Worm (Caenorhabditis elegans) whole organism, early embryonic: ENCODE data around the gene C28G1.2.
A peak's percentile ranks its signal among the peaks of the same experiment; 100 is the strongest.

Experiments used
- B0310.2 ChIP-seq: sonication (generic microtip); optimal IDR thresholded peaks from 2 replicates; lab custom pipeline; 2016; ENCODE audit warnings: mild to moderate bottlenecking, missing genetic modification characterization, missing compliant biosample characterization
- F13C5.2 ChIP-seq: sonication (generic microtip); optimal IDR thresholded peaks from 2 replicates; lab custom pipeline; 2017; ENCODE audit warnings: mild to moderate bottlenecking, missing genetic modification characterization, inconsistent platforms, missing compliant biosample characterization
- aly-1 ChIP-seq: sonication (generic microtip); optimal IDR thresholded peaks from 2 replicates; lab custom pipeline; 2016; ENCODE audit warnings: missing genetic modification characterization, missing compliant biosample characterization
- ama-1 ChIP-seq: fragments of 150-350 bp; optimal IDR thresholded peaks from 2 replicates; lab custom pipeline; 2014
- ceh-13 ChIP-seq: fragments of 200-800 bp; sonication (Bioruptor generic); optimal IDR thresholded peaks from 2 replicates; lab custom pipeline; 2018; ENCODE audit warnings: mild to moderate bottlenecking, missing genetic modification characterization, missing compliant biosample characterization
- ceh-36 ChIP-seq: sonication (generic microtip); optimal IDR thresholded peaks from 2 replicates; lab custom pipeline; 2016; ENCODE audit warnings: missing genetic modification characterization, inconsistent platforms, missing compliant biosample characterization
- ets-7 ChIP-seq: sonication (generic microtip); optimal IDR thresholded peaks from 2 replicates; lab custom pipeline; 2016; ENCODE audit warnings: missing genotype, missing genetic modification characterization, missing compliant biosample characterization
- flt-1 ChIP-seq: fragments of 200-800 bp; sonication (Bioruptor generic); IDR thresholded peaks from 2 replicates; pipeline ENCODE4 v1.3.6; 2022; ENCODE audit warnings: missing genetic modification characterization, missing compliant biosample characterization
- hmbx-1 ChIP-seq: sonication (generic microtip); optimal IDR thresholded peaks from 2 replicates; lab custom pipeline; 2016; ENCODE audit warnings: mild to moderate bottlenecking, missing genetic modification characterization, missing compliant biosample characterization
- hmg-4 ChIP-seq: fragments of 200-800 bp; sonication (Bioruptor generic); optimal IDR thresholded peaks from 2 replicates; lab custom pipeline; 2018; ENCODE audit warnings: mild to moderate bottlenecking, missing genetic modification characterization, missing compliant biosample characterization
- hnd-1 ChIP-seq: sonication (generic microtip); optimal IDR thresholded peaks from 2 replicates; lab custom pipeline; 2016; ENCODE audit warnings: missing genetic modification characterization, missing compliant biosample characterization
- pes-1 ChIP-seq: fragments of 200-800 bp; sonication (Bioruptor generic); IDR thresholded peaks from 2 replicates; pipeline ENCODE4 v1.3.6; 2022; ENCODE audit warnings: missing genetic modification reagents, missing genetic modification characterization, missing compliant biosample characterization
- scrt-1 ChIP-seq: fragments of 200-800 bp; sonication (Bioruptor generic); IDR thresholded peaks from 2 replicates; pipeline ENCODE4 v1.3.6; 2022; ENCODE audit warnings: missing genetic modification characterization, missing compliant biosample characterization
- sea-1 ChIP-seq: fragments of 200-800 bp; sonication (Bioruptor generic); conservative IDR thresholded peaks from 2 replicates; pipeline ENCODE4 v1.3.6; 2022; ENCODE audit warnings: missing genetic modification characterization, missing compliant biosample characterization
- tbx-11 ChIP-seq: fragments of 200-800 bp; sonication (Bioruptor generic); IDR thresholded peaks from 2 replicates; pipeline ENCODE4 v1.3.6; 2022; ENCODE audit warnings: missing genetic modification characterization, missing compliant biosample characterization
- tbx-37 ChIP-seq: fragments of 200-800 bp; sonication (Bioruptor generic); conservative IDR thresholded peaks from 2 replicates; pipeline ENCODE4 v1.3.6; 2022; ENCODE audit warnings: missing genetic modification reagents, missing genetic modification characterization, missing compliant biosample characterization
- tra-4 ChIP-seq: sonication (generic microtip); optimal IDR thresholded peaks from 2 replicates; lab custom pipeline; 2017; ENCODE audit warnings: missing genetic modification characterization, missing compliant biosample characterization

C28G1.2 gene

DNA sequence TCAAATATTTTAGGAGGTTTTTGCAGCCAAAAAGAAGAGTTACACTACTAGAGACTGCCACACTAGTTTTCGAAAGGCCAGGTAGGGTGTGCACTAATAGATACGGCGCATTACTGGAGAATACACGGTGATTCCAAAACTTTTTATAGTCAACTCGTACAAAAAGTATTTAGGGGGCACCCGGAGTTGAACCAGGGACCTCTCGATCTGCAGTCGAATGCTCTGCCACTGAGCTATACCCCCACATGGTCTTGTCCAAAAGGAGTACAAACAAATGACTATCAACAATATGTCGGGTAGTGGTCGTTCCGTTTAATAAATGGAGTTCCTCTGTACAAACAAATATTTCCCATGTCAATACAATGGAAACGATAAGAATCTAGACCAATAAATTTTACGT is 17.9 kb upstream of the C28G1.2 start:
- TF ChIP-seq aly-1 (tag; lab: Kevin White, UChicago) (peak; percentile 25), scrt-1 (GFP tag; lab: Robert Waterston, UW) (peak; percentile 79), flt-1 (GFP tag; lab: Robert Waterston, UW) (peak; percentile 76), hnd-1 (tag; lab: Kevin White, UChicago) (peak; percentile 16), ceh-36 (peak; percentile 48), B0310.2 (tag; lab: Kevin White, UChicago) (no peak), pes-1 (peak; percentile 84), sea-1 (GFP tag; lab: Robert Waterston, UW) (peak; percentile 82), ceh-13 (peak; percentile 43), hmg-4 (GFP tag; lab: Kevin White, UChicago) (peak; percentile 0), ets-7 (tag; lab: Kevin White, UChicago) (no peak), tbx-37 (peak; percentile 13; the same call in 1 of the 2 replicates), tra-4 (tag; lab: Kevin White, UChicago) (peak; percentile 38), ama-1 (lab: Kevin White, UChicago) (no peak), tbx-11 (GFP tag; lab: Robert Waterston, UW) (peak; percentile 68; the same call in 1 of the 2 replicates), F13C5.2 (tag; lab: Kevin White, UChicago) (no peak), hmbx-1 (tag; lab: Kevin White, UChicago) (no peak)

DNA sequence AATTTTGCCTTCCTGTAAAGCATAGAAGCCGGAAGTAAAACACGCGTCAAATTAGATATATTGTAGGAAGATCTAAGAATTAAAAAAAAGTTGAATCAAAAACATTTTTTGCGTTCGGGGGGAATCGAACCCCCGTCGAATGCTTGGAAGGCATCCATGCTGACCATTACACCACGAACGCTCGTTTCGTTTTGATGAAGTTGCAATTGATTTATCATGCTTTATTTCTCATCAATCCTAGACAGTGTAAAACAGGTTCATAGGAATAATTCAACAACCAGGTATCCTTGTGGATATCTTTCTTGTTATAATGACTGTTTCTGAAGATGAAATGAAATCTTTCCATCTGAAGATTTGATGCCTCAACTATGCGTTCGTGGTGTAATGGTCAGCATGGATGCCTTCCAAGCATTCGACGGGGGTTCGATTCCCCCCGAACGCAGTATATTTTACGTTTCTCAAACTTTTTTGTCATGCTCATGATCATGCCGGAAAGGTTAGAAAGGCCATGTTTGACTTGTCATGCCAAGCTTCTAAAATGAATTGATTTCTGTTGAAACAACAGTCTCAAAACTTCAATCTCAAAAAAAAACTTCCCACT is 15.9 kb upstream of the C28G1.2 start:
- TF ChIP-seq tbx-11 (GFP tag; lab: Robert Waterston, UW): no peak
- TF ChIP-seq ceh-36: no peak
- TF ChIP-seq tbx-37: no peak
- no peak for TF ChIP-seq flt-1 (GFP tag; lab: Robert Waterston, UW)
- TF ChIP-seq pes-1: no peak
- no peak for TF ChIP-seq sea-1 (GFP tag; lab: Robert Waterston, UW)
- no peak for TF ChIP-seq aly-1 (tag; lab: Kevin White, UChicago)
- no peak for TF ChIP-seq hnd-1 (tag; lab: Kevin White, UChicago)
- no peak for TF ChIP-seq ama-1 (lab: Kevin White, UChicago)
- no peak for TF ChIP-seq tra-4 (tag; lab: Kevin White, UChicago)
- TF ChIP-seq B0310.2 (tag; lab: Kevin White, UChicago): no peak
- no peak for TF ChIP-seq scrt-1 (GFP tag; lab: Robert Waterston, UW)
- no peak for TF ChIP-seq ets-7 (tag; lab: Kevin White, UChicago)
- no peak for TF ChIP-seq F13C5.2 (tag; lab: Kevin White, UChicago)
- TF ChIP-seq hmbx-1 (tag; lab: Kevin White, UChicago): no peak
- TF ChIP-seq ceh-13: no peak
- no peak for TF ChIP-seq hmg-4 (GFP tag; lab: Kevin White, UChicago)

DNA sequence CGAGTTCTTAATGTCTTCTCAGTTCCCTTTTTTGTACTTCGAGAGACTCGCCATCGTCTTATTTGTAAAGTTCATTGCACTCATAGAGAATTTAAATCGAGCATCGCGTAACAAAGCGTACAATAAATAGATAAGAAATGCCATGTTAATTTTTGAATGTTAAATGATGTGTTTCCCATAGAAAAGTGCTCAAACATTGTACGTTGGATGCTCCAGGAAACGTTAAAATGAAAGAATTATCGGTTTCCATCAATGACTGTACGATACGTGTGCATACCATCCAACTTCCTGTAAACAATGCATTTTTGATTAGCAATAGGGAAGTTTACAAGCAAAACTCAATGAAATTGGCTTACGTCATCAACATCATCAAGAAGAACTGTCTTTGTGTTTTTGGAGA is 15.2 kb upstream of the C28G1.2 start:
- TF ChIP-seq hnd-1 (tag; lab: Kevin White, UChicago) (no peak), aly-1 (tag; lab: Kevin White, UChicago) (no peak), flt-1 (GFP tag; lab: Robert Waterston, UW) (no peak), ets-7 (tag; lab: Kevin White, UChicago) (no peak), ama-1 (lab: Kevin White, UChicago) (no peak), hmg-4 (GFP tag; lab: Kevin White, UChicago) (no peak), ceh-36 (no peak), pes-1 (no peak), B0310.2 (tag; lab: Kevin White, UChicago) (no peak), tbx-37 (no peak), F13C5.2 (tag; lab: Kevin White, UChicago) (no peak), tbx-11 (GFP tag; lab: Robert Waterston, UW) (no peak), ceh-13 (no peak), hmbx-1 (tag; lab: Kevin White, UChicago) (no peak), scrt-1 (GFP tag; lab: Robert Waterston, UW) (no peak), sea-1 (GFP tag; lab: Robert Waterston, UW) (no peak), tra-4 (tag; lab: Kevin White, UChicago) (no peak)

DNA sequence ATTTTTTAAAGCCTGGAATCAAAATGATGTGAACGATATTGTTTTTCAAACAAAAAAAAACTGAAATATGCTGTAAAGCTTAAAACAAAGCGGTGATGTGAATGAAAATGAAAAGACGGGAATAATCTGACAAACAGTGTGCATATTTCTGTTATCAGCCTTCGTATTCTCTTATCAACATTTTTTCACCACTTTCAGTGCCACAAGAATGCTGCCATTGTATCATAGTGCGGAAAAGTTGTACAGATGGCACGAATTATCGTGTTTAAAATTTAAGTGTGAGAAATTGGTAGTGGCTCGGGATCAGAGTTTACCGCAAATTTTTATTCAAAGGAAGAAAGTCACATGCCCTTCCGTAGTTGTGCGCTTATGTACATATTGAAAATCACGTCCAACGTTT is 11.4 kb upstream of the C28G1.2 start, which contains the start of gene ifd-1:
Gene ifd-1 (minus strand): TSS at position 12 of the 400 bp plus-strand sequence.
- no peak for TF ChIP-seq hmbx-1 (tag; lab: Kevin White, UChicago)
- no peak for TF ChIP-seq aly-1 (tag; lab: Kevin White, UChicago)
- TF ChIP-seq tbx-37: no peak
- TF ChIP-seq scrt-1 (GFP tag; lab: Robert Waterston, UW): no peak
- TF ChIP-seq ama-1 (lab: Kevin White, UChicago): no peak
- TF ChIP-seq B0310.2 (tag; lab: Kevin White, UChicago): no peak
- TF ChIP-seq ceh-13: no peak
- no peak for TF ChIP-seq sea-1 (GFP tag; lab: Robert Waterston, UW)
- no peak for TF ChIP-seq tbx-11 (GFP tag; lab: Robert Waterston, UW)
- TF ChIP-seq F13C5.2 (tag; lab: Kevin White, UChicago): no peak
- TF ChIP-seq tra-4 (tag; lab: Kevin White, UChicago): no peak
- TF ChIP-seq pes-1: no peak
- no peak for TF ChIP-seq hmg-4 (GFP tag; lab: Kevin White, UChicago)
- no peak for TF ChIP-seq hnd-1 (tag; lab: Kevin White, UChicago)
- no peak for TF ChIP-seq ceh-36

DNA sequence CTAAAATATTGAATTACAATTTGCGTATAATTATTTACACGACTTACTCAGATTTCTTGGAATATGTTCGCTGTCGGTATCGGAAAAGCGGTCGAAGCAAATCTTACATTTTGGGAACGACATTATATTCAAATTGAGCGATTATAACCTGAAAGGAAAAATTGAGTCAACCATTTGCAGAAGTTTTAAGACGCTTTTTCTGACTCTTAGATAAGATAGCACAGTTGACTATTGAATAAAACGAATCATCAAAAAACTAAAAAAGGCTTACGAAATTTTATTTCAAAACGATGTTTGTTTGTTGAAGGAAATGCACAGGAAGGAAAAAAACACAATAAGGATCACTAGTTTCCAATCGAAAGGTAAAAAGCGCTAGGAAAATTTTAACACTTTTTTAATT is 7.5 kb upstream of the C28G1.2 start, which contains the start of gene rcs-1:
Gene rcs-1 (minus strand): TSS at position 176 of the 400 bp plus-strand sequence.
- TF ChIP-seq hmg-4 (GFP tag; lab: Kevin White, UChicago) (no peak), pes-1 (no peak), B0310.2 (tag; lab: Kevin White, UChicago) (no peak), ceh-13 (no peak), F13C5.2 (tag; lab: Kevin White, UChicago) (no peak), hmbx-1 (tag; lab: Kevin White, UChicago) (no peak), tra-4 (tag; lab: Kevin White, UChicago) (no peak), tbx-37 (no peak), tbx-11 (GFP tag; lab: Robert Waterston, UW) (no peak)

DNA sequence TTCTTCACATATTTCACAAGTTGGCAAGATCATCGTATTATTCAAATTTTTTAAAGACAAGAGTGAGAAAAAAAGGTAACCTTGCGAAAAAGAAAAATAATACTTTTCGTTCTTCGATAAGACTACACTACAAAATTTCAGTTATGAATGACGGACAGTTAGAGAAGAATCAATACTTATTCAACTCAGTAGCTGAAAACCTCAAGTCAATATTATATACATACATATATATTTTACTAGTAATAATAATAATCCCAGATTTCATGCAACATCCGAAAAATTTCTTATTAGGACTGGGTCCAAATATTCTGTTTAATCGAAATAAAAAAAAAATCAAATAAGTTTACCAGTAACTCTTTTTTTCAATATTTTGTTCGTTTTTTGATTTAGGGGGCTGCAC is 4.7 kb upstream of the C28G1.2 start, which contains the start of gene C28G1.6:
Gene C28G1.6 (minus strand): TSS at position 101 of the 400 bp plus-strand sequence.
- no peak for TF ChIP-seq scrt-1 (GFP tag; lab: Robert Waterston, UW)
- no peak for TF ChIP-seq hnd-1 (tag; lab: Kevin White, UChicago)
- no peak for TF ChIP-seq aly-1 (tag; lab: Kevin White, UChicago)
- no peak for TF ChIP-seq ets-7 (tag; lab: Kevin White, UChicago)
- TF ChIP-seq hmbx-1 (tag; lab: Kevin White, UChicago): no peak
- TF ChIP-seq sea-1 (GFP tag; lab: Robert Waterston, UW): no peak
